Fruit fly (Drosophila melanogaster) whole organism, embryonic: ENCODE results near the gene Nph.

ENCODE experiments used
- Ada2b ChIP-seq: fragments of 200-800 bp; sonication (Bioruptor generic); IDR thresholded peaks from 2 replicates; pipeline ENCODE4 v1.3.6; 2022; ENCODE audit warnings: missing biosample characterization, missing genetic modification characterization
- CG10565 ChIP-seq: fragments of 200-800 bp; sonication (Bioruptor generic); optimal IDR thresholded peaks from 3 replicates; lab custom pipeline; 2016; ENCODE audit warnings: missing biosample characterization, mild to moderate bottlenecking, missing genetic modification characterization
- CG12071 ChIP-seq: fragments of 200-800 bp; sonication (Bioruptor generic); optimal IDR thresholded peaks from 3 replicates; lab custom pipeline; 2018; ENCODE audit warnings: missing biosample characterization, mild to moderate bottlenecking, missing genetic modification characterization
- CG13296 ChIP-seq: fragments of 200-800 bp; sonication (Bioruptor generic); optimal IDR thresholded peaks from 3 replicates; lab custom pipeline; 2018; ENCODE audit warnings: missing biosample characterization, mild to moderate bottlenecking, missing genetic modification characterization
- CG13424 ChIP-seq: fragments of 200-800 bp; sonication (Bioruptor generic); optimal IDR thresholded peaks from 2 replicates; lab custom pipeline; 2019; ENCODE audit warnings: missing biosample characterization, mild to moderate bottlenecking, missing genetic modification characterization, moderate library complexity
- CG1602 ChIP-seq: fragments of 200-800 bp; sonication (Bioruptor generic); optimal IDR thresholded peaks from 3 replicates; lab custom pipeline; 2016; ENCODE audit warnings: missing biosample characterization, missing genetic modification characterization
- CG17328 ChIP-seq: fragments of 200-800 bp; sonication (Bioruptor generic); IDR thresholded peaks from 2 replicates; pipeline ENCODE4 v1.3.6; 2022; ENCODE audit warnings: missing biosample characterization, missing genetic modification characterization
- CG17385 ChIP-seq: fragments of 200-800 bp; sonication (Bioruptor generic); optimal IDR thresholded peaks from 3 replicates; lab custom pipeline; 2018; ENCODE audit warnings: missing biosample characterization, mild to moderate bottlenecking, missing genetic modification characterization
- CG17568 ChIP-seq: fragments of 200-800 bp; sonication (Bioruptor generic); optimal IDR thresholded peaks from 2 replicates; lab custom pipeline; 2018; ENCODE audit warnings: missing biosample characterization, mild to moderate bottlenecking, missing genetic modification characterization, moderate library complexity
- CG1792 ChIP-seq: fragments of 200-800 bp; sonication (Bioruptor generic); optimal IDR thresholded peaks from 2 replicates; lab custom pipeline; 2016; ENCODE audit warnings: missing biosample characterization, missing genetic modification characterization
- CG18476 ChIP-seq: fragments of 200-800 bp; sonication (Bioruptor generic); optimal IDR thresholded peaks from 2 replicates; lab custom pipeline; 2016; ENCODE audit warnings: missing biosample characterization, mild to moderate bottlenecking, missing genetic modification characterization
- CG2120 ChIP-seq: fragments of 200-800 bp; sonication (Bioruptor generic); optimal IDR thresholded peaks from 3 replicates; lab custom pipeline; 2016; ENCODE audit warnings: missing biosample characterization, missing genetic modification characterization
- CG2129 ChIP-seq: fragments of 200-800 bp; sonication (Bioruptor generic); IDR thresholded peaks from 2 replicates; pipeline ENCODE4 v1.3.6; 2022; ENCODE audit warnings: missing biosample characterization, missing genetic modification characterization; ENCODE audit not compliant: partially characterized antibody
- CG2199 ChIP-seq: fragments of 200-800 bp; sonication (Bioruptor generic); IDR thresholded peaks from 3 replicates; pipeline ENCODE4 v1.3.6; 2022; ENCODE audit warnings: missing biosample characterization, missing genetic modification characterization
- CG3407 ChIP-seq: fragments of 200-800 bp; sonication (Bioruptor generic); optimal IDR thresholded peaks from 2 replicates; lab custom pipeline; 2018; ENCODE audit warnings: missing biosample characterization, mild to moderate bottlenecking, missing genetic modification characterization
- CG34376 ChIP-seq: fragments of 200-800 bp; sonication (Bioruptor generic); optimal IDR thresholded peaks from 2 replicates; lab custom pipeline; 2018; ENCODE audit warnings: missing biosample characterization, mild to moderate bottlenecking, missing genetic modification characterization
- CG7745 ChIP-seq: fragments of 200-800 bp; sonication (Bioruptor generic); optimal IDR thresholded peaks from 2 replicates; lab custom pipeline; 2018; ENCODE audit warnings: missing biosample characterization, mild to moderate bottlenecking, missing genetic modification characterization, moderate library complexity
- CG8089 ChIP-seq: fragments of 200-800 bp; sonication (Bioruptor generic); optimal IDR thresholded peaks from 3 replicates; lab custom pipeline; 2016; ENCODE audit warnings: missing biosample characterization, missing genetic modification characterization
- CG8924 ChIP-seq: fragments of 200-800 bp; optimal IDR thresholded peaks from 3 replicates; lab custom pipeline; 2019; ENCODE audit warnings: missing biosample characterization, mild to moderate bottlenecking, missing genetic modification characterization, moderate library complexity
- Chrac-16 ChIP-seq: fragments of 200-800 bp; sonication (Bioruptor generic); optimal IDR thresholded peaks from 3 replicates; lab custom pipeline; 2016; ENCODE audit warnings: missing biosample characterization, missing genetic modification characterization
- CkIIα-i1 ChIP-seq: fragments of 200-800 bp; sonication (Bioruptor generic); IDR thresholded peaks from 2 replicates; pipeline ENCODE4 v1.3.6; 2022; ENCODE audit warnings: missing biosample characterization, missing genetic modification characterization
- Dbx ChIP-seq: fragments of 200-800 bp; sonication (Bioruptor generic); IDR thresholded peaks from 3 replicates; pipeline ENCODE4 v1.3.6; 2022; ENCODE audit warnings: missing biosample characterization, missing genetic modification characterization
- E2f1 ChIP-seq: fragments of 200-800 bp; sonication (Bioruptor generic); IDR thresholded peaks from 2 replicates; pipeline ENCODE4 v1.3.6; 2022; ENCODE audit warnings: missing biosample characterization, missing genetic modification characterization
- Hand ChIP-seq: fragments of 200-800 bp; sonication (Bioruptor generic); optimal IDR thresholded peaks from 2 replicates; lab custom pipeline; 2017; ENCODE audit warnings: mild to moderate bottlenecking, missing biosample characterization, missing genetic modification reagents, missing genetic modification characterization
- Hsf ChIP-seq: fragments of 200-800 bp; sonication (Bioruptor generic); optimal IDR thresholded peaks from 3 replicates; lab custom pipeline; 2016; ENCODE audit warnings: missing biosample characterization, missing genetic modification characterization
- Jarid2 ChIP-seq: fragments of 200-800 bp; sonication (Bioruptor generic); optimal IDR thresholded peaks from 3 replicates; lab custom pipeline; 2017; ENCODE audit warnings: mild to moderate bottlenecking, missing biosample characterization, missing genetic modification reagents, missing genetic modification characterization
- Lpt ChIP-seq: fragments of >200 bp; optimal IDR thresholded peaks from 2 replicates; lab custom pipeline; 2018; ENCODE audit warnings: missing biosample characterization, missing genetic modification characterization
- Max ChIP-seq: fragments of 200-800 bp; sonication (Bioruptor generic); optimal IDR thresholded peaks from 2 replicates; lab custom pipeline; 2016; ENCODE audit warnings: missing biosample characterization, mild to moderate bottlenecking, missing genetic modification characterization
- Mes4 ChIP-seq: fragments of 200-800 bp; sonication (Bioruptor generic); optimal IDR thresholded peaks from 2 replicates; lab custom pipeline; 2016; ENCODE audit warnings: missing biosample characterization, missing genetic modification characterization
- NC2α ChIP-seq: fragments of 200-800 bp; sonication (Bioruptor generic); optimal IDR thresholded peaks from 2 replicates; lab custom pipeline; 2016; ENCODE audit warnings: missing biosample characterization, missing genetic modification characterization
- Ravus ChIP-seq: fragments of 200-800 bp; sonication (Bioruptor generic); IDR thresholded peaks from 2 replicates; pipeline ENCODE4 v1.3.6; 2022; ENCODE audit warnings: missing biosample characterization, missing genetic modification characterization
- Ssrp ChIP-seq: fragments of 200-800 bp; sonication (Bioruptor generic); optimal IDR thresholded peaks from 2 replicates; lab custom pipeline; 2018; ENCODE audit warnings: missing biosample characterization, mild to moderate bottlenecking, missing genetic modification characterization, moderate library complexity
- amos ChIP-seq: fragments of 200-800 bp; sonication (Bioruptor generic); IDR thresholded peaks from 2 replicates; pipeline ENCODE4 v1.3.6; 2022; ENCODE audit warnings: missing biosample characterization, missing genetic modification characterization; ENCODE audit not compliant: partially characterized antibody
- bcd ChIP-seq: fragments of 200-800 bp; sonication (Bioruptor generic); optimal IDR thresholded peaks from 2 replicates; lab custom pipeline; 2017; ENCODE audit warnings: missing biosample characterization, mild to moderate bottlenecking, missing genetic modification characterization
- bsh ChIP-seq, 2 experiments: fragments of 200-800 bp; sonication (Bioruptor generic); optimal IDR thresholded peaks; 2 replicates each; lab custom pipeline; 2017 to 2018; ENCODE audit warnings: mild to moderate bottlenecking in 2 of 2, missing biosample characterization in 2 of 2, missing genetic modification characterization in 2 of 2, moderate library complexity in 1 of 2
- ftz-f1 ChIP-seq: fragments of 200-800 bp; sonication (Bioruptor generic); optimal IDR thresholded peaks from 2 replicates; lab custom pipeline; 2016; ENCODE audit warnings: missing biosample characterization, missing genetic modification characterization
- fu2 ChIP-seq: fragments of 200-800 bp; sonication (Bioruptor generic); optimal IDR thresholded peaks from 2 replicates; lab custom pipeline; 2016; ENCODE audit warnings: missing biosample characterization, missing genetic modification characterization
- grn ChIP-seq: fragments of 200-800 bp; sonication (Bioruptor generic); optimal IDR thresholded peaks from 3 replicates; lab custom pipeline; 2017; ENCODE audit warnings: missing biosample characterization, missing genetic modification characterization
- gt ChIP-seq: fragments of 200-800 bp; sonication (Bioruptor generic); IDR thresholded peaks from 2 replicates; pipeline ENCODE4 v1.3.6; 2022; ENCODE audit warnings: missing biosample characterization, missing genetic modification characterization
- hb ChIP-seq: fragments of 200-800 bp; sonication (Bioruptor generic); IDR thresholded peaks from 3 replicates; pipeline ENCODE4 v1.3.6; 2022; ENCODE audit warnings: missing biosample characterization, missing genetic modification characterization; ENCODE audit not compliant: partially characterized antibody
- hkb ChIP-seq, 2 experiments: fragments of 200-800 bp in 1 of 2; fragments of >200 bp in 1 of 2; sonication (Bioruptor generic) in 1 of 2; IDR thresholded peaks in 1 of 2; optimal IDR thresholded peaks in 1 of 2; 2 replicates each; pipeline versions ENCODE4 v1.3.6 to Lab custom; 2017 to 2022; ENCODE audit warnings: missing biosample characterization in 1 of 2, missing genetic modification characterization in 1 of 2
- nom ChIP-seq: fragments of 200-800 bp; sonication (Bioruptor generic); optimal IDR thresholded peaks from 2 replicates; lab custom pipeline; 2017; ENCODE audit warnings: missing biosample characterization, missing genetic modification characterization, mild to moderate bottlenecking, moderate library complexity, missing genetic modification reagents
- org-1 ChIP-seq: fragments of 200-800 bp; sonication (Bioruptor generic); optimal IDR thresholded peaks from 2 replicates; lab custom pipeline; 2017; ENCODE audit warnings: missing biosample characterization, missing genetic modification characterization
- pum ChIP-seq: fragments of 200-800 bp; sonication (Bioruptor generic); optimal IDR thresholded peaks from 2 replicates; lab custom pipeline; 2016; ENCODE audit warnings: missing biosample characterization, missing genetic modification characterization
- ranshi ChIP-seq: fragments of 200-800 bp; sonication (Bioruptor generic); IDR thresholded peaks from 2 replicates; pipeline ENCODE4 v1.3.6; 2022; ENCODE audit warnings: missing biosample characterization, missing genetic modification characterization
- slp2 ChIP-seq: fragments of 200-800 bp; sonication (Bioruptor generic); optimal IDR thresholded peaks from 2 replicates; lab custom pipeline; 2016; ENCODE audit warnings: missing biosample characterization, missing genetic modification characterization
- tgo ChIP-seq: fragments of 200-800 bp; sonication (Bioruptor generic); IDR thresholded peaks from 3 replicates; pipeline ENCODE4 v1.3.6; 2022; ENCODE audit warnings: missing biosample characterization, missing genetic modification characterization
- trem ChIP-seq: fragments of 200-800 bp; optimal IDR thresholded peaks from 3 replicates; lab custom pipeline; 2019; ENCODE audit warnings: missing biosample characterization, mild to moderate bottlenecking, missing genetic modification characterization, moderate library complexity
- tx ChIP-seq: fragments of 200-800 bp; sonication (Bioruptor generic); optimal IDR thresholded peaks from 2 replicates; lab custom pipeline; 2016; ENCODE audit warnings: missing biosample characterization, missing genetic modification characterization
- zf30C ChIP-seq: fragments of 200-800 bp; sonication (Bioruptor generic); optimal IDR thresholded peaks from 3 replicates; lab custom pipeline; 2018; ENCODE audit warnings: missing biosample characterization, mild to moderate bottlenecking, missing genetic modification characterization

The Nph gene

DNA sequence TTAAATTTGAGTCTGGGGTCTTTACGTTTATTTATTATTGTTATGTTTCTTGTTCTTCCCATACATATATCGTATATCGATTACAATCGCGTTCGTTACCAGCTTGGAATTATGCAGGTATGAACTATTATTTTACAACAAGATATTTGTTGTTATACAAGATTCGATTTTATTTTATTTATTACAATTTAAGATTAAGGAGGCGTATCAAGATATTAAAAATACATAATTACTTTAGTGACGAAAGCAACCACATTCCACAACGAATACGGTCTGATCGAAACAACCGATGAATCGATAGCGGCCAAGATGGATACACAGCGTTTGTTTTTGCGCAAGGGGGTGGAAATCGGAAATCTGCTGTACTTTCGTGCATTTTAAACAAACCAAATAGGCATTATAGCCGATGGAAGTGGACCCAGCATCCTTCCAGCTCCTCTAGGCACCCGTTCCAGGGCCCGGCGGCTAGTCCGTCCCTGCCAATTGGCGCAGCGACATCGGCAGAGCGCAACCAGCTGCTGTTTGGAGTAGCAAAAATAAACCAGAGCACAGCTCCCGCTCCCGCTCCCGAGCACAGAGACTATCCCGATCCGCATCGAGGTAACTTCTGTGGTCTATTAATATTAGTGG lies 6.9 kb downstream of the Nph start, which contains the start of the genes CG15525 and CG11504 (continued):
- TF ChIP-seq Ssrp (tag; lab: Kevin White, UChicago) (peak; percentile 29), grn (GFP tag; lab: Kevin White, UChicago) (no peak), nom (GFP tag; lab: Kevin White, UChicago) (no peak), Lpt (GFP tag; lab: Kevin White, UChicago) (no peak), fu2 (GFP tag; lab: Kevin White, UChicago) (peak; percentile 41), CG13424 (peak; percentile 39), Mes4 (GFP tag; lab: Kevin White, UChicago) (no peak), CG8089 (GFP tag; lab: Kevin White, UChicago) (peak; percentile 16), CG8924 (peak; percentile 57), CG7745 (tag; lab: Kevin White, UChicago) (no peak), CG2199 (no peak), ranshi (GFP tag; lab: Robert Waterston, UW) (peak; percentile 58), CG12071 (GFP tag; lab: Kevin White, UChicago) (no peak), CG2129 (GFP tag; lab: Robert Waterston, UW) (peak; percentile 78), Ravus (GFP tag; lab: Robert Waterston, UW) (peak; percentile 2; the same call in 1 of the 2 replicates), Ada2b (peak; percentile 36; the same call in 1 of the 2 replicates), slp2 (no peak), Jarid2 (no peak), Hand (GFP tag; lab: Kevin White, UChicago) (no peak), Hsf (GFP tag; lab: Kevin White, UChicago) (peak; percentile 61), CkIIα-i1 (no peak), CG17568 (GFP tag; lab: Kevin White, UChicago) (no peak), bsh (GFP tag; optimal IDR thresholded peaks at IDR 0.05; lab: Kevin White, UChicago) (peak in 1 of 2 experiments; percentile 44), CG10565 (GFP tag; lab: Kevin White, UChicago) (no peak), Dbx (GFP tag; lab: Robert Waterston, UW) (peak; percentile 69; the same call in 2 of the 3 replicates), gt (GFP tag; lab: Robert Waterston, UW) (no peak), trem (tag; lab: Kevin White, UChicago) (peak; percentile 85), CG18476 (peak; percentile 47), CG17328 (GFP tag; lab: Robert Waterston, UW) (peak; percentile 51; the same call in 1 of the 2 replicates), amos (GFP tag; lab: Robert Waterston, UW) (peak; percentile 79), CG17385 (GFP tag; lab: Kevin White, UChicago) (peak; percentile 92), ftz-f1 (no peak), bcd (GFP tag; lab: Kevin White, UChicago) (no peak), CG1792 (GFP tag; lab: Kevin White, UChicago) (no peak), Chrac-16 (GFP tag; lab: Kevin White, UChicago) (peak; percentile 54), zf30C (GFP tag; lab: Kevin White, UChicago) (no peak), tx (GFP tag; lab: Kevin White, UChicago) (peak; percentile 56), CG3407 (no peak), Max (peak; percentile 49), CG1602 (GFP tag; lab: Kevin White, UChicago) (peak; percentile 52), E2f1 (GFP tag; lab: Robert Waterston, UW) (peak; percentile 56), CG34376 (GFP tag; lab: Kevin White, UChicago) (no peak), CG13296 (GFP tag; lab: Kevin White, UChicago) (no peak), NC2α (no peak), hb (GFP tag; lab: Robert Waterston, UW) (peak; percentile 90), tgo (GFP tag; lab: Robert Waterston, UW) (peak; percentile 40; the same call in 2 of the 3 replicates), hkb (optimal IDR thresholded peaks at IDR 0.05; lab: Kevin White, UChicago) (no peak), hkb (GFP tag; IDR thresholded peaks at IDR 0.05; lab: Robert Waterston, UW) (no peak), org-1 (GFP tag; lab: Kevin White, UChicago) (no peak), pum (GFP tag; lab: Kevin White, UChicago) (peak; percentile 47), CG2120 (GFP tag; lab: Kevin White, UChicago) (peak; percentile 75)
